Fruit fly (Drosophila melanogaster): Measurements from ENCODE around the gene Tengl3.

The Tengl3 gene

DNA sequence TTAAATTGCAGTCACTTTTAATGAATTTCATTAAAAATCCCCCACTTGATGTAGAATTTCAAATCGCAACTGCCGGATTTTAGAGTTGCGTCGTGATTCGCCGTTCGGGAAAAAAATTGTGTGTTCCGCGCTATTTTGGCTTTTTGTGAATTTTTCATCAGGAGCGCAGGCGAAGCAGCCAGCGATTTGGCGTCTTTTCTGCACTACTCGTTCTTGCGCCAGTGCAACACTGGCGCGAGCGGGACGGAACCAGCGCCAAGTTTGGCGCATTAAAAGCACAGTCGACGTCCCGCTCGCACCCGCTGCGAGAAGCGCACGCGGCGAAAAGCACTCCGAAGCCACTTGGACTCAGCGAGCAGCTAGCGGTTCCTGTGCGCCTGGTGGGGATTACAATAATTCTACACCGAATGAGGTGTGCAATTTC is 44.7 kb downstream of the Tengl3 start:
- peak; percentile 52 for TF ChIP-seq Ets96B (tag; optimal IDR thresholded peaks at IDR 0.05)
- TF ChIP-seq Eip93F (GFP tag; optimal IDR thresholded peaks at IDR 0.05) = no peak
- peak; percentile 26 for TF ChIP-seq pdm3 (GFP tag; optimal IDR thresholded peaks at IDR 0.05)
- TF ChIP-seq Ets21C (GFP tag; optimal IDR thresholded peaks at IDR 0.05) = peak; percentile 20
- peak; percentile 60 for TF ChIP-seq CG16779 (tag; optimal IDR thresholded peaks at IDR 0.05)
- TF ChIP-seq CG31627 (GFP tag; optimal IDR thresholded peaks at IDR 0.05) = no peak
- peak in 1 of 2 experiments; percentile 9 for TF ChIP-seq salr (GFP tag; optimal IDR thresholded peaks at IDR 0.05)
- TF ChIP-seq dac (GFP tag; optimal IDR thresholded peaks at IDR 0.05) = no peak
- no peak for TF ChIP-seq eg (GFP tag; IDR thresholded peaks at IDR 0.05)
- TF ChIP-seq esn (GFP tag; optimal IDR thresholded peaks at IDR 0.05) = peak; percentile 25
- TF ChIP-seq CG6854 (GFP tag; optimal IDR thresholded peaks at IDR 0.05) = peak; percentile 77
- TF ChIP-seq fd59A (GFP tag; optimal IDR thresholded peaks at IDR 0.05) = peak; percentile 2
- no peak for TF ChIP-seq CG8632 (GFP tag; optimal IDR thresholded peaks at IDR 0.05)
- TF ChIP-seq CG8119 (GFP tag; IDR thresholded peaks at IDR 0.05) = no peak
- TF ChIP-seq Eip75B (GFP tag; optimal IDR thresholded peaks at IDR 0.05) = peak; percentile 63
- TF ChIP-seq cyc (GFP tag; optimal IDR thresholded peaks at IDR 0.05) = no peak
- no peak for TF ChIP-seq CG11902 (GFP tag; optimal IDR thresholded peaks at IDR 0.05)
- TF ChIP-seq OdsH (GFP tag; optimal IDR thresholded peaks at IDR 0.05) = no peak
- peak; percentile 58 for TF ChIP-seq dsx (GFP tag; optimal IDR thresholded peaks at IDR 0.05; ENCODE audit: poor library complexity, severe bottlenecking)
- TF ChIP-seq CG3919 (GFP tag; optimal IDR thresholded peaks at IDR 0.05) = peak; percentile 54
- TF ChIP-seq CG9139 (GFP tag; optimal IDR thresholded peaks at IDR 0.05) = peak; percentile 74
- TF ChIP-seq CG1621 (tag; optimal IDR thresholded peaks at IDR 0.05) = peak; percentile 100
- TF ChIP-seq spab (GFP tag; optimal IDR thresholded peaks at IDR 0.05) = peak; percentile 25
- TF ChIP-seq CG6163 (GFP tag; IDR thresholded peaks at IDR 0.05) = no peak
- peak; percentile 89 for TF ChIP-seq svp (GFP tag)
- peak; percentile 61 for TF ChIP-seq CG6276 (GFP tag; optimal IDR thresholded peaks at IDR 0.05)
- TF ChIP-seq CG6792 (GFP tag; optimal IDR thresholded peaks at IDR 0.05) = peak; percentile 12
- no peak for TF ChIP-seq Eip78C (GFP tag)
- TF ChIP-seq Hr38 (GFP tag; optimal IDR thresholded peaks at IDR 0.05) = no peak
- no peak for TF ChIP-seq CG15336 (GFP tag; IDR thresholded peaks at IDR 0.05)
- TF ChIP-seq CG10669 (GFP tag; optimal IDR thresholded peaks at IDR 0.05) = peak; percentile 2
- peak; percentile 50 for TF ChIP-seq CG3032 (tag; optimal IDR thresholded peaks at IDR 0.05)
- no peak for TF ChIP-seq Gug (GFP tag; IDR thresholded peaks at IDR 0.05)
- TF ChIP-seq Lpt (GFP tag; optimal IDR thresholded peaks at IDR 0.05) = peak; percentile 72
- TF ChIP-seq CG10631 (GFP tag; optimal IDR thresholded peaks at IDR 0.05) = no peak
- TF ChIP-seq lz (GFP tag; optimal IDR thresholded peaks at IDR 0.05) = peak; percentile 31
- peak; percentile 53 for TF ChIP-seq fkh (GFP tag; optimal IDR thresholded peaks at IDR 0.05)
- TF ChIP-seq achi (GFP tag; optimal IDR thresholded peaks at IDR 0.05) = peak; percentile 12
- no peak for TF ChIP-seq CG11294 (GFP tag; IDR thresholded peaks at IDR 0.05)
- peak; percentile 45 for TF ChIP-seq Sox102F (GFP tag; optimal IDR thresholded peaks at IDR 0.05)
- TF ChIP-seq Hr39 (GFP tag; optimal IDR thresholded peaks at IDR 0.05) = no peak
- TF ChIP-seq Sox14 (GFP tag; optimal IDR thresholded peaks at IDR 0.05) = peak; percentile 79
- TF ChIP-seq CG4318 (GFP tag; optimal IDR thresholded peaks at IDR 0.05) = no peak
- no peak for TF ChIP-seq CG11762 (GFP tag; optimal IDR thresholded peaks at IDR 0.05; ENCODE audit: insufficient read depth)
- TF ChIP-seq fd85E (GFP tag; optimal IDR thresholded peaks at IDR 0.05) = no peak
- peak; percentile 56 for TF ChIP-seq CG32006 (GFP tag; optimal IDR thresholded peaks at IDR 0.05)
- no peak for TF ChIP-seq Hr4 (GFP tag; optimal IDR thresholded peaks at IDR 0.05)
- peak; percentile 38 to 39 for TF ChIP-seq ss (GFP tag; optimal IDR thresholded peaks at IDR 0.05)
- peak; percentile 59 for TF ChIP-seq topi (GFP tag; optimal IDR thresholded peaks at IDR 0.05)
- TF ChIP-seq Sox15 (GFP tag; optimal IDR thresholded peaks at IDR 0.05) = no peak
- peak; percentile 9 for TF ChIP-seq acj6 (GFP tag; optimal IDR thresholded peaks at IDR 0.05)
- peak; percentile 40 for TF ChIP-seq Smox (GFP tag; optimal IDR thresholded peaks at IDR 0.05)
- peak; percentile 56 for TF ChIP-seq CG8319 (GFP tag; optimal IDR thresholded peaks at IDR 0.05)

Measured in whole organism, prepupa.